Worm (Caenorhabditis elegans) whole organism, early embryonic: ENCODE results near the gene fbxa-208.

Experiments used
- B0310.2 ChIP-seq: sonication (generic microtip); optimal IDR thresholded peaks from 2 replicates; lab custom pipeline; 2016; ENCODE audit warnings: mild to moderate bottlenecking, missing genetic modification characterization, missing compliant biosample characterization
- F13C5.2 ChIP-seq: sonication (generic microtip); optimal IDR thresholded peaks from 2 replicates; lab custom pipeline; 2017; ENCODE audit warnings: mild to moderate bottlenecking, missing genetic modification characterization, inconsistent platforms, missing compliant biosample characterization
- aly-1 ChIP-seq: sonication (generic microtip); optimal IDR thresholded peaks from 2 replicates; lab custom pipeline; 2016; ENCODE audit warnings: missing genetic modification characterization, missing compliant biosample characterization
- ama-1 ChIP-seq: fragments of 150-350 bp; optimal IDR thresholded peaks from 2 replicates; lab custom pipeline; 2014
- ceh-13 ChIP-seq: fragments of 200-800 bp; sonication (Bioruptor generic); optimal IDR thresholded peaks from 2 replicates; lab custom pipeline; 2018; ENCODE audit warnings: mild to moderate bottlenecking, missing genetic modification characterization, missing compliant biosample characterization
- ceh-36 ChIP-seq: sonication (generic microtip); optimal IDR thresholded peaks from 2 replicates; lab custom pipeline; 2016; ENCODE audit warnings: missing genetic modification characterization, inconsistent platforms, missing compliant biosample characterization
- ets-7 ChIP-seq: sonication (generic microtip); optimal IDR thresholded peaks from 2 replicates; lab custom pipeline; 2016; ENCODE audit warnings: missing genotype, missing genetic modification characterization, missing compliant biosample characterization
- flt-1 ChIP-seq: fragments of 200-800 bp; sonication (Bioruptor generic); IDR thresholded peaks from 2 replicates; pipeline ENCODE4 v1.3.6; 2022; ENCODE audit warnings: missing genetic modification characterization, missing compliant biosample characterization
- hmbx-1 ChIP-seq: sonication (generic microtip); optimal IDR thresholded peaks from 2 replicates; lab custom pipeline; 2016; ENCODE audit warnings: mild to moderate bottlenecking, missing genetic modification characterization, missing compliant biosample characterization
- hmg-4 ChIP-seq: fragments of 200-800 bp; sonication (Bioruptor generic); optimal IDR thresholded peaks from 2 replicates; lab custom pipeline; 2018; ENCODE audit warnings: mild to moderate bottlenecking, missing genetic modification characterization, missing compliant biosample characterization
- hnd-1 ChIP-seq: sonication (generic microtip); optimal IDR thresholded peaks from 2 replicates; lab custom pipeline; 2016; ENCODE audit warnings: missing genetic modification characterization, missing compliant biosample characterization
- pes-1 ChIP-seq: fragments of 200-800 bp; sonication (Bioruptor generic); IDR thresholded peaks from 2 replicates; pipeline ENCODE4 v1.3.6; 2022; ENCODE audit warnings: missing genetic modification reagents, missing genetic modification characterization, missing compliant biosample characterization
- scrt-1 ChIP-seq: fragments of 200-800 bp; sonication (Bioruptor generic); IDR thresholded peaks from 2 replicates; pipeline ENCODE4 v1.3.6; 2022; ENCODE audit warnings: missing genetic modification characterization, missing compliant biosample characterization
- sea-1 ChIP-seq: fragments of 200-800 bp; sonication (Bioruptor generic); conservative IDR thresholded peaks from 2 replicates; pipeline ENCODE4 v1.3.6; 2022; ENCODE audit warnings: missing genetic modification characterization, missing compliant biosample characterization
- tbx-11 ChIP-seq: fragments of 200-800 bp; sonication (Bioruptor generic); IDR thresholded peaks from 2 replicates; pipeline ENCODE4 v1.3.6; 2022; ENCODE audit warnings: missing genetic modification characterization, missing compliant biosample characterization
- tbx-37 ChIP-seq: fragments of 200-800 bp; sonication (Bioruptor generic); conservative IDR thresholded peaks from 2 replicates; pipeline ENCODE4 v1.3.6; 2022; ENCODE audit warnings: missing genetic modification reagents, missing genetic modification characterization, missing compliant biosample characterization
- tra-4 ChIP-seq: sonication (generic microtip); optimal IDR thresholded peaks from 2 replicates; lab custom pipeline; 2017; ENCODE audit warnings: missing genetic modification characterization, missing compliant biosample characterization

The fbxa-208 gene

DNA sequence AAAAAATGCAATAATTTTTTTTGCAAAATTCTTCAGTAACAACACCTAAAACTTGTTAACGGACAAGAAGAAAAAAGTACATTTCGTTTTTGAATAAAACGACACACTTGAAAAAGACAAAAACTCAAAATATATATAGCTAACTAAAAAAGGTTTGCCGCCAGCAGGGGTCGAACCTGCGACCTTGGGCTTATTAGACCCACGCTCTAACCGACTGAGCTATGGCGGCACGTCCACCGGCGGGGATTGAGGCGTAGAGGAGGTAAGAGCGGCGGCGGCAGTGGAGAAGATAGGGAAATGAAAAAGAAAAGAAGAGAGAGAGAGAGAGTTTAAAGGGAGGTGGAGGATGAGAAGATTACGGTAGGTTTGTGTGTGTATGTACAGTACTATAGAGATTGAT lies 38.4 kb upstream of the fbxa-208 start:
- peak; percentile 31 for TF ChIP-seq ceh-13 (GFP tag; lab: Kevin White, UChicago)
- TF ChIP-seq F13C5.2 (tag; lab: Kevin White, UChicago) = peak; percentile 58
- no peak for TF ChIP-seq ets-7
- TF ChIP-seq ceh-36 (tag; lab: Kevin White, UChicago) = peak; percentile 76
- peak; percentile 73 for TF ChIP-seq aly-1 (tag; lab: Kevin White, UChicago)
- TF ChIP-seq tra-4 (tag; lab: Kevin White, UChicago) = no peak
- TF ChIP-seq hmbx-1 (tag; lab: Kevin White, UChicago) = no peak
- TF ChIP-seq B0310.2 (tag; lab: Kevin White, UChicago) = peak; percentile 57
- peak; percentile 77 for TF ChIP-seq flt-1
- no peak for TF ChIP-seq ama-1 (lab: Kevin White, UChicago)
- TF ChIP-seq pes-1 (GFP tag; lab: Robert Waterston, UW) = peak; percentile 83
- peak; percentile 0 for TF ChIP-seq hnd-1
- 0 out of 2 replicates have a peak, but pooled peaks have one; percentile 64 for TF ChIP-seq sea-1 (GFP tag; lab: Robert Waterston, UW)
- TF ChIP-seq hmg-4 = peak; percentile 12
- peak; percentile 40 for TF ChIP-seq tbx-37
- TF ChIP-seq scrt-1 = peak; percentile 77
- peak; percentile 73 for TF ChIP-seq tbx-11 (GFP tag; lab: Robert Waterston, UW)

DNA sequence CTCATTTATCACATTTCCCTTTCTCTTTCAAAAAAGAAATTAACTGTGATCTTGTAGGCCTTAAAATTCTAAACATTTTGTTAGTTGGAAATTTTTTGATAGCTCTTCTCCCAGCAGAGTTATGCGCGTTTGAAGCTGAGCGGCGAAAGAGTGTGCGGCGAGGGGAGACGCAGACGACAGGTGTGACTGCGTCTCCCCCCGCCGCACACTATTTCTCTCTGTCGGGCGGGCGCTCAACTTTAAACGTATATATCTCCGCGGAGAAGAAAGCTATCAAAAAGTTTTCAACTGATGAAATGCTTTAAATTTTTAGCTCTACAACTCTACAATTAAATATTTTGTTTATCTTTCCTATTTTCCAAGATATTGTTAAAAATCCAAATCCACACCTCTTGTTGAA lies 37.6 kb upstream of the fbxa-208 start:
- no peak for TF ChIP-seq ama-1 (lab: Kevin White, UChicago)
- TF ChIP-seq sea-1 (GFP tag; lab: Robert Waterston, UW) = no peak
- no peak for TF ChIP-seq tbx-37
- TF ChIP-seq ceh-13 (GFP tag; lab: Kevin White, UChicago) = no peak
- TF ChIP-seq ets-7 = no peak
- TF ChIP-seq hmg-4 = no peak
- TF ChIP-seq hmbx-1 (tag; lab: Kevin White, UChicago) = no peak
- TF ChIP-seq F13C5.2 (tag; lab: Kevin White, UChicago) = no peak
- TF ChIP-seq tra-4 (tag; lab: Kevin White, UChicago) = no peak
- TF ChIP-seq aly-1 (tag; lab: Kevin White, UChicago) = no peak
- TF ChIP-seq flt-1 = no peak
- no peak for TF ChIP-seq B0310.2 (tag; lab: Kevin White, UChicago)
- TF ChIP-seq ceh-36 (tag; lab: Kevin White, UChicago) = no peak
- no peak for TF ChIP-seq hnd-1
- no peak for TF ChIP-seq scrt-1
- no peak for TF ChIP-seq pes-1 (GFP tag; lab: Robert Waterston, UW)
- no peak for TF ChIP-seq tbx-11 (GFP tag; lab: Robert Waterston, UW)

DNA sequence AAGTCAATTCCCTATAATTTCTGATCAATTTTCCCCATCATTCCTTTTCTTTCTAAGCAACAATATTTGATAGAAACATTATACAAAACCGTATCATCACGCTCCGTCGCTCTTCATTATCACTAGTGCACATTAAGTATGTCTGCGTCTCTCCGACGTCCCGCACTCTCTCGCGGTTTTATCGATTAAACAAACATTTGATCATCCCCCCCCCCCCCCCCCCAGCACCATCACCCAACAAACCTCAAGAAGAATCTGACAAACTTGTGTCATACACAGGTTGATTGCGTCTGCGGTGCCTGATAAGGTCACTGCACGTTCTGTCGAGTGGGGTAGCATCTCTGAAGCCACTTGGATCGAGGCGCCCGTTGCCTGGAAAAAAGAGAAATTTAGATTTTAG lies 36.6 kb upstream of the fbxa-208 start:
- TF ChIP-seq hmbx-1 (tag; lab: Kevin White, UChicago) (no peak), tbx-11 (GFP tag; lab: Robert Waterston, UW) (no peak), pes-1 (GFP tag; lab: Robert Waterston, UW) (no peak), ama-1 (lab: Kevin White, UChicago) (no peak), ceh-36 (tag; lab: Kevin White, UChicago) (no peak), flt-1 (no peak), B0310.2 (tag; lab: Kevin White, UChicago) (no peak), tbx-37 (no peak), F13C5.2 (tag; lab: Kevin White, UChicago) (no peak), tra-4 (tag; lab: Kevin White, UChicago) (no peak), aly-1 (tag; lab: Kevin White, UChicago) (no peak), ets-7 (no peak), ceh-13 (GFP tag; lab: Kevin White, UChicago) (no peak), hmg-4 (no peak), sea-1 (GFP tag; lab: Robert Waterston, UW) (no peak), hnd-1 (no peak), scrt-1 (no peak)

DNA sequence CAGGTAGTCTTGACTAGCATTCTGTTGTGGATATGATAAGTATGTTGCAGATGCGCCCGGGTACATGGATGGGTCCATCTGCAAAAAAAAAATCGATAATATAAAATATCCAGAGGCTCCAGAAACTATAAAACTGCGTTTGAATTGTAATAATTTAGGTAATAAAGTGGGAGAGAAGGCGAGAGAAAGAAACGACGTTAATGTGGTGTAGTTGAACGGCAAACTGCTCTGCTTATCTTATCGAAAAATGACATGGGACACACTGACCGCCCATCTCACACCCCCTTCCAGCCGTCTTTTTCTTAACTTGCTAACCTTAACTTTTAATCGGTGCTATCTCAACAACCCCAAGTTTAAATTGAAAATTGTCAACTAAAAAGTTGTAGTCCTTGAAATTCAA lies 34.6 kb upstream of the fbxa-208 start:
- TF ChIP-seq ceh-36 (tag; lab: Kevin White, UChicago) (no peak), hnd-1 (no peak), pes-1 (GFP tag; lab: Robert Waterston, UW) (no peak), tbx-11 (GFP tag; lab: Robert Waterston, UW) (no peak), scrt-1 (no peak), hmg-4 (no peak), flt-1 (no peak), F13C5.2 (tag; lab: Kevin White, UChicago) (no peak), tra-4 (tag; lab: Kevin White, UChicago) (no peak), ama-1 (lab: Kevin White, UChicago) (no peak), sea-1 (GFP tag; lab: Robert Waterston, UW) (no peak), ceh-13 (GFP tag; lab: Kevin White, UChicago) (no peak), aly-1 (tag; lab: Kevin White, UChicago) (no peak), hmbx-1 (tag; lab: Kevin White, UChicago) (no peak), ets-7 (no peak), tbx-37 (no peak), B0310.2 (tag; lab: Kevin White, UChicago) (no peak)

DNA sequence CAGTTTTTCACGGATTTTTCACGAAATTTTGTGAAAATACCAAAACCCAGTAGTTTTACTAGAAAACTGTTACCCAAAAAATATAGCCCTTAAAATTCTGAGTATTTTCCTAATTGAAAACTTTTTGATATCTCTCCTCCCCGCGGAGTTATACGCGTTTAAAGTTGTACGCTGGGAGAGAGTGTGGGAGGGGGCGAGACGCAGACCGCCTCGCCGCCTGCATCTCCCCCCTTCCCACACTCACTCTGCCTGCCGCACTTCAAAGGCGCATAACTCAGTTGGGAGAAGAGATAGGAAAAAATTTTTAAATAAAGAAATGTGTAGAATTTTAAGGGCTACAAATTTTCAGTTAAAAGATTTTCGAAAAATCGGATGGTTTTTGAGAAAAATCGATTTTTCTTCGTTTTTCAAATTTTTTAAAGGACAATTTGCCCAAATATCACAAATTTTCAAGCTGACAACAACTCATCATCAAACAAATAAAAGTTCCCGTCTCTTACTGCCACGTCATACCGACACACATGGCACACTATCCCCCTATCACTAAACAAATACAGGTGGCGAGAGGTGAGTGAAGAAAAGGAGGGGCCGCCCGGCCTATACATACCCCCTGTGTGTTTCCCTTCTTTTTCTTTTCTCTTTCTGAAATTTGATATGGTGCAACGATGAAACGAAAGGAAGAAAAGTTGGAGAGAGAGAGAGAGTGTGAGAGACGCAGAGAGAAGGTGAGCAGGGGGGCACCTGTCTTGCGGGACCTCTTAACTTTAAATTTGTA lies 33.1 kb upstream of the fbxa-208 start:
- TF ChIP-seq tra-4 (tag; lab: Kevin White, UChicago) = no peak

DNA sequence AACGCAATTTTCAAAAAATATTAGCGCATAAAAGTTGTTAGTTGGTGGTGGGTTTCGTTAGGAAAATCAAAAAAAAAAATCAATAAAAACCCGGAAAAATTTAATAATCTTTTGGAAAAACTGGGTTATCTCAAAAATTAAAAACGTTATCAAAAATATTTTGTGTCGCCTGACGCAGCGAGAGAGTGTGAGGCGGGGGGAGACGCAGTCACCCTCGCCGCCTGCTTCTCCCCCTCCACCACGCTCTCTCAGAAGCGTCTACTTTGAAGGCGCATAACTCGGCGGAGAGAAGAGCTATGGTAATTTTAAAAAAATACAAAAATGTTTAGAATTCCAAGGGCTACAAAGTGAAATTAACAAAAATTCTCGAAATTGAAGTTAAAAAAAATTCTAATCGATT lies 31.5 kb upstream of the fbxa-208 start:
- TF ChIP-seq ama-1 (lab: Kevin White, UChicago) = no peak
- no peak for TF ChIP-seq hnd-1
- no peak for TF ChIP-seq scrt-1
- no peak for TF ChIP-seq tbx-37

DNA sequence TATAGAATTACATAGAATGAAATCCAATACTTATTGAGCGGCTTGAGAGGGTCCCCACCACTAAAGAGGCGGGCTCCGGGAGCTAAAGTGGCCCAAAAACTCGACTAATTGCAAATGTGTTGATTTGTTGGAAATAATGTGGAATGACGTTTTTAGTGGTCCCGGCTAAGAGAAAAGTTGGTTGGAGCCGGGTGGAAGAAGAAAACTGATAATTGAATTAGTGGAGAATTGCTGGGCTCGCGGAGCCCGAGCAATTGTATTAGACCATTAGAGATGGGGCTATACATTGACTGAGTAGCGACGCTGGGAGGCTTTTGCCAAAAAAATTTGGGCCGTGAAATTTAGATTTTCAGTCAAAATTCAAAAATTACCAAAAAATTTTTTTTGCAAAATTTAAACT lies 31.0 kb upstream of the fbxa-208 start:
- TF ChIP-seq ceh-13 (GFP tag; lab: Kevin White, UChicago) = no peak
- TF ChIP-seq F13C5.2 (tag; lab: Kevin White, UChicago) = no peak
- no peak for TF ChIP-seq sea-1 (GFP tag; lab: Robert Waterston, UW)
- no peak for TF ChIP-seq hmg-4
- TF ChIP-seq tbx-11 (GFP tag; lab: Robert Waterston, UW) = no peak
- no peak for TF ChIP-seq scrt-1
- TF ChIP-seq tbx-37 = no peak
- no peak for TF ChIP-seq aly-1 (tag; lab: Kevin White, UChicago)
- TF ChIP-seq ceh-36 (tag; lab: Kevin White, UChicago) = no peak
- no peak for TF ChIP-seq flt-1
- no peak for TF ChIP-seq hnd-1
